Worm (Caenorhabditis elegans) whole organism, young adult: ENCODE data around the gene C06A1.7.
A peak's percentile ranks its signal among the peaks of the same experiment; 100 is the strongest.

Experiments used
- B0336.3 ChIP-seq: fragments of 200-800 bp; sonication (Bioruptor generic); IDR thresholded peaks from 2 replicates; pipeline ENCODE4 v1.3.6; 2022; ENCODE audit warnings: missing genetic modification characterization, missing compliant biosample characterization
- C06A6.2 ChIP-seq: fragments of 200-800 bp; sonication (Bioruptor generic); conservative IDR thresholded peaks from 2 replicates; pipeline ENCODE4 v1.3.6; 2022; ENCODE audit warnings: missing genetic modification characterization, missing compliant biosample characterization
- C17E4.6 ChIP-seq: fragments of 200-800 bp; sonication (Bioruptor generic); IDR thresholded peaks from 2 replicates; pipeline ENCODE4 v1.3.6; 2022; ENCODE audit warnings: missing genetic modification reagents, missing genetic modification characterization, missing compliant biosample characterization
- F22D6.2 ChIP-seq: sonication (generic microtip); optimal IDR thresholded peaks from 2 replicates; lab custom pipeline; 2016; ENCODE audit warnings: mild to moderate bottlenecking, missing genetic modification characterization, missing compliant biosample characterization
- F57C9.4 ChIP-seq: sonication (generic microtip); optimal IDR thresholded peaks from 2 replicates; lab custom pipeline; 2017; ENCODE audit warnings: mild to moderate bottlenecking, missing genetic modification characterization, missing compliant biosample characterization
- K11D2.4 ChIP-seq: fragments of 200-800 bp; sonication (Bioruptor generic); IDR thresholded peaks from 2 replicates; pipeline ENCODE4 v1.3.6; 2022; ENCODE audit warnings: missing genetic modification reagents, missing genetic modification characterization, missing compliant biosample characterization
- Y95B8A.8 ChIP-seq: fragments of 200-800 bp; sonication (Bioruptor generic); IDR thresholded peaks from 2 replicates; pipeline ENCODE4 v1.3.6; 2022; ENCODE audit warnings: missing genetic modification reagents, missing genetic modification characterization, missing compliant biosample characterization
- akir-1 ChIP-seq: fragments of 200-800 bp; sonication (Bioruptor generic); optimal IDR thresholded peaks from 2 replicates; lab custom pipeline; 2018; ENCODE audit warnings: mild to moderate bottlenecking, missing genetic modification characterization, moderate library complexity, missing compliant biosample characterization
- ama-1 ChIP-seq, 3 experiments: fragments of 150-350 bp in 1 of 3; sonication (generic microtip) in 2 of 3; optimal IDR thresholded peaks; 2 replicates each; lab custom pipeline; 2014 to 2018; ENCODE audit warnings: missing biosample characterization in 2 of 3, missing genetic modification characterization in 2 of 3, missing genetic modification reagents in 2 of 3
- aptf-3 ChIP-seq: fragments of 200-800 bp; sonication (Bioruptor generic); IDR thresholded peaks from 2 replicates; pipeline ENCODE4 v1.3.6; 2022; ENCODE audit warnings: missing genetic modification characterization, missing compliant biosample characterization
- atf-7 ChIP-seq: sonication (generic microtip); optimal IDR thresholded peaks from 2 replicates; lab custom pipeline; 2017; ENCODE audit warnings: mild to moderate bottlenecking, missing genetic modification characterization, missing compliant biosample characterization
- athp-1 ChIP-seq: sonication (generic microtip); optimal IDR thresholded peaks from 2 replicates; lab custom pipeline; 2017; ENCODE audit warnings: mild to moderate bottlenecking, missing genetic modification characterization, missing compliant biosample characterization
- attf-5 ChIP-seq: fragments of 200-800 bp; sonication (Bioruptor generic); optimal IDR thresholded peaks from 2 replicates; lab custom pipeline; 2018; ENCODE audit warnings: mild to moderate bottlenecking, missing genetic modification characterization, missing compliant biosample characterization
- bed-1 ChIP-seq: fragments of 200-800 bp; sonication (Bioruptor generic); IDR thresholded peaks from 2 replicates; pipeline ENCODE4 v1.3.6; 2022; ENCODE audit warnings: missing genetic modification reagents, missing genetic modification characterization, missing compliant biosample characterization
- bed-2 ChIP-seq: fragments of 200-800 bp; sonication (Bioruptor generic); IDR thresholded peaks from 2 replicates; pipeline ENCODE4 v1.3.6; 2022; ENCODE audit warnings: missing genetic modification reagents, missing genetic modification characterization, missing compliant biosample characterization
- cebp-2 ChIP-seq: fragments of 200-800 bp; sonication (Bioruptor generic); IDR thresholded peaks from 2 replicates; pipeline ENCODE4 v1.3.6; 2022; ENCODE audit warnings: missing genetic modification characterization, missing compliant biosample characterization
- ceh-40 ChIP-seq: fragments of 200-800 bp; sonication (Bioruptor generic); IDR thresholded peaks from 2 replicates; pipeline ENCODE4 v1.3.6; 2022; ENCODE audit warnings: missing genetic modification characterization, missing compliant biosample characterization
- dox-1 ChIP-seq: fragments of 200-800 bp; sonication (Bioruptor generic); IDR thresholded peaks from 2 replicates; pipeline ENCODE4 v1.3.6; 2022; ENCODE audit warnings: missing genetic modification reagents, missing genetic modification characterization, missing compliant biosample characterization
- dpff-1 ChIP-seq: sonication (generic microtip); optimal IDR thresholded peaks from 2 replicates; lab custom pipeline; 2017; ENCODE audit warnings: mild to moderate bottlenecking, missing genetic modification characterization, missing compliant biosample characterization
- egrh-3 ChIP-seq: fragments of 200-800 bp; sonication (Bioruptor generic); IDR thresholded peaks from 2 replicates; pipeline ENCODE4 v1.3.6; 2022; ENCODE audit warnings: missing genetic modification reagents, missing genetic modification characterization, missing compliant biosample characterization
- ekl-4 ChIP-seq: fragments of 200-800 bp; sonication (Bioruptor generic); IDR thresholded peaks from 2 replicates; pipeline ENCODE4 v1.3.6; 2022; ENCODE audit warnings: missing genetic modification reagents, missing genetic modification characterization, missing compliant biosample characterization
- fkh-3 ChIP-seq: sonication (generic microtip); optimal IDR thresholded peaks from 2 replicates; lab custom pipeline; 2016; ENCODE audit warnings: mild to moderate bottlenecking, missing genetic modification characterization, missing compliant biosample characterization
- gei-17 ChIP-seq: fragments of 200-800 bp; sonication (Bioruptor generic); optimal IDR thresholded peaks from 2 replicates; lab custom pipeline; 2018; ENCODE audit warnings: mild to moderate bottlenecking, missing genetic modification characterization, missing compliant biosample characterization
- hmg-20 ChIP-seq: fragments of 200-800 bp; sonication (Bioruptor generic); IDR thresholded peaks from 2 replicates; pipeline ENCODE4 v1.3.6; 2022; ENCODE audit warnings: missing genetic modification reagents, missing genetic modification characterization, missing compliant biosample characterization
- hsf-1 ChIP-seq: fragments of 200-800 bp; sonication (Bioruptor generic); IDR thresholded peaks from 2 replicates; pipeline ENCODE4 v1.3.6; 2022; ENCODE audit warnings: missing genetic modification reagents, missing genetic modification characterization, missing compliant biosample characterization
- let-526 ChIP-seq: fragments of 200-800 bp; sonication (Bioruptor generic); IDR thresholded peaks from 2 replicates; pipeline ENCODE4 v1.3.6; 2022; ENCODE audit warnings: missing genetic modification reagents, missing genetic modification characterization, missing compliant biosample characterization
- let-607 ChIP-seq, 2 experiments: fragments of 200-800 bp in 1 of 2; sonication (Bioruptor generic) in 1 of 2; sonication (generic microtip) in 1 of 2; optimal IDR thresholded peaks; 2 replicates each; lab custom pipeline; 2016 to 2018; ENCODE audit warnings: mild to moderate bottlenecking in 2 of 2, missing compliant biosample characterization in 2 of 2, missing genetic modification characterization in 2 of 2, moderate library complexity in 2 of 2, missing genotype in 1 of 2
- lin-26 ChIP-seq: fragments of 200-800 bp; sonication (Bioruptor generic); IDR thresholded peaks from 2 replicates; pipeline ENCODE4 v1.3.6; 2022; ENCODE audit warnings: missing genetic modification reagents, missing genetic modification characterization, missing compliant biosample characterization
- lin-40 ChIP-seq: sonication (generic microtip); optimal IDR thresholded peaks from 2 replicates; lab custom pipeline; 2016; ENCODE audit warnings: missing genetic modification characterization, mild to moderate bottlenecking, missing compliant biosample characterization, missing genotype, missing genetic modification reagents
- madf-3 ChIP-seq: fragments of 200-800 bp; sonication (Bioruptor generic); IDR thresholded peaks from 2 replicates; pipeline ENCODE4 v1.3.6; 2022; ENCODE audit warnings: missing genetic modification reagents, missing genetic modification characterization, missing compliant biosample characterization
- mxl-1 ChIP-seq: sonication (generic microtip); optimal IDR thresholded peaks from 2 replicates; lab custom pipeline; 2016; ENCODE audit warnings: missing genetic modification characterization, missing compliant biosample characterization
- nfyb-1 ChIP-seq: fragments of 200-800 bp; sonication (Bioruptor generic); IDR thresholded peaks from 2 replicates; pipeline ENCODE4 v1.3.6; 2022; ENCODE audit warnings: missing genetic modification reagents, missing genetic modification characterization, missing compliant biosample characterization
- nhr-120 ChIP-seq: fragments of 200-800 bp; sonication (Bioruptor generic); IDR thresholded peaks from 2 replicates; pipeline ENCODE4 v1.3.6; 2022; ENCODE audit warnings: missing genetic modification characterization, missing compliant biosample characterization
- pbrm-1 ChIP-seq: fragments of 200-800 bp; sonication (Bioruptor generic); IDR thresholded peaks from 2 replicates; pipeline ENCODE4 v1.3.6; 2022; ENCODE audit warnings: missing genetic modification reagents, missing genetic modification characterization, missing compliant biosample characterization
- pha-4 ChIP-seq: fragments of 150-350 bp; sonication (generic microtip); optimal IDR thresholded peaks from 2 replicates; lab custom pipeline; 2014; ENCODE audit warnings: missing biosample characterization, missing genetic modification reagents, missing genetic modification characterization
- rpc-1 ChIP-seq, 2 experiments: fragments of 150-350 bp in 1 of 2; sonication (generic microtip) in 1 of 2; optimal IDR thresholded peaks; 2 replicates each; lab custom pipeline; 2014 to 2018; ENCODE audit warnings: missing biosample characterization in 1 of 2, missing genetic modification characterization in 1 of 2, missing genetic modification reagents in 1 of 2, missing genotype in 1 of 2
- sdz-38 ChIP-seq: sonication (generic microtip); optimal IDR thresholded peaks from 2 replicates; lab custom pipeline; 2016; ENCODE audit warnings: missing genotype, missing genetic modification characterization, missing compliant biosample characterization
- snpc-3.4 ChIP-seq: sonication (generic microtip); optimal IDR thresholded peaks from 2 replicates; lab custom pipeline; 2017; ENCODE audit warnings: missing genetic modification characterization, mild to moderate bottlenecking, missing compliant biosample characterization, antibody characterized with exemption, moderate library complexity, missing genotype, missing genetic modification reagents
- somi-1 ChIP-seq: fragments of 200-800 bp; sonication (Bioruptor generic); optimal IDR thresholded peaks from 2 replicates; lab custom pipeline; 2018; ENCODE audit warnings: mild to moderate bottlenecking, missing genetic modification characterization, missing compliant biosample characterization
- zfh-2 ChIP-seq: fragments of 200-800 bp; sonication (Bioruptor generic); conservative IDR thresholded peaks from 2 replicates; pipeline ENCODE4 v1.3.6; 2022; ENCODE audit warnings: missing genetic modification reagents, missing genetic modification characterization, missing compliant biosample characterization
- zim-3 ChIP-seq: sonication (generic microtip); optimal IDR thresholded peaks from 2 replicates; lab custom pipeline; 2017; ENCODE audit warnings: mild to moderate bottlenecking, missing genetic modification characterization, moderate library complexity, missing compliant biosample characterization
- ztf-28 ChIP-seq: fragments of 200-800 bp; sonication (Bioruptor generic); IDR thresholded peaks from 2 replicates; pipeline ENCODE4 v1.3.6; 2022; ENCODE audit warnings: missing genetic modification reagents, missing genetic modification characterization, missing compliant biosample characterization

C06A1.7 gene

ce11 chrII:10545924-10546783 is 18.5 kb upstream of the C06A1.7 start (continued):
- TF ChIP-seq ekl-4 (peak; percentile 27; the same call in 1 of the 2 replicates), fkh-3 (peak; percentile 55), lin-26 (GFP tag; lab: Robert Waterston, UW) (peak; percentile 82), aptf-3 (GFP tag; lab: Robert Waterston, UW) (peak; percentile 6; the same call in 1 of the 2 replicates), madf-3 (GFP tag; lab: Robert Waterston, UW) (peak; percentile 70), gei-17 (GFP tag; lab: Kevin White, UChicago) (no peak), cebp-2 (GFP tag; lab: Robert Waterston, UW) (0 out of 2 replicates have a peak, but pooled peaks have one; percentile 24), rpc-1 (optimal IDR thresholded peaks at IDR 0.05; lab: Kevin White, UChicago) (peak; percentile 12), rpc-1 (tag; optimal IDR thresholded peaks at IDR 0.05; lab: Kevin White, UChicago) (no peak)

- TF ChIP-seq pha-4 (peak; percentile 30), Y95B8A.8 (GFP tag; lab: Robert Waterston, UW) (0 out of 2 replicates have a peak, but pooled peaks have one; percentile 10), nfyb-1 (GFP tag; lab: Robert Waterston, UW) (0 out of 2 replicates have a peak, but pooled peaks have one; percentile 7), nhr-120 (GFP tag; lab: Robert Waterston, UW) (no peak), hsf-1 (GFP tag; lab: Robert Waterston, UW) (no peak)
- TF ChIP-seq, all 124 proteins: peak for 3
Measured at ce11 chrII:10546784-10547087, 18.0 kb upstream of the C06A1.7 start.

- TF ChIP-seq F57C9.4 = peak; percentile 22
- peak; percentile 59 for TF ChIP-seq dpff-1
- peak; percentile 77 for TF ChIP-seq atf-7
- TF ChIP-seq C17E4.6 (GFP tag; lab: Robert Waterston, UW) = peak; percentile 6; the same call in 1 of the 2 replicates
- peak; percentile 77; the same call in 1 of the 2 replicates for TF ChIP-seq Y95B8A.8 (GFP tag; lab: Robert Waterston, UW)
- peak; percentile 42; the same call in 1 of the 2 replicates for TF ChIP-seq pbrm-1 (GFP tag; lab: Robert Waterston, UW)
- TF ChIP-seq ztf-28 (GFP tag; lab: Robert Waterston, UW) = peak; percentile 66; the same call in 1 of the 2 replicates
- TF ChIP-seq zfh-2 = peak; percentile 95
- TF ChIP-seq K11D2.4 (GFP tag; lab: Robert Waterston, UW) = peak; percentile 63; the same call in 1 of the 2 replicates
- TF ChIP-seq let-607 (tag; optimal IDR thresholded peaks at IDR 0.05; lab: Kevin White, UChicago) = peak in 1 of 2 experiments; percentile 0
- no peak for TF ChIP-seq snpc-3.4 (tag; lab: Kevin White, UChicago)
- TF ChIP-seq C06A6.2 (GFP tag; lab: Robert Waterston, UW) = peak; percentile 64
- TF ChIP-seq nhr-120 (GFP tag; lab: Robert Waterston, UW) = 0 out of 2 replicates have a peak, but pooled peaks have one; percentile 23
- TF ChIP-seq sdz-38 (tag; lab: Kevin White, UChicago) = no peak
- no peak for TF ChIP-seq mxl-1 (tag; lab: Kevin White, UChicago)
- no peak for TF ChIP-seq bed-2 (GFP tag; lab: Robert Waterston, UW)
- TF ChIP-seq athp-1 (tag; lab: Kevin White, UChicago) = peak; percentile 17
- TF ChIP-seq bed-1 (GFP tag; lab: Robert Waterston, UW) = 0 out of 2 replicates have a peak, but pooled peaks have one; percentile 11
- no peak for TF ChIP-seq lin-40
- TF ChIP-seq ama-1 (optimal IDR thresholded peaks at IDR 0.05; lab: Kevin White, UChicago) = peak; percentile 62
- TF ChIP-seq ama-1 (GFP tag; optimal IDR thresholded peaks at IDR 0.05; lab: Kevin White, UChicago) = no peak
- TF ChIP-seq B0336.3 (GFP tag; lab: Robert Waterston, UW) = peak; percentile 66; the same call in 1 of the 2 replicates
- peak; percentile 50 for TF ChIP-seq somi-1 (GFP tag; lab: Kevin White, UChicago)
- TF ChIP-seq F22D6.2 (tag; lab: Kevin White, UChicago) = no peak
- TF ChIP-seq ceh-40 (GFP tag; lab: Robert Waterston, UW) = no peak
- 0 out of 2 replicates have a peak, but pooled peaks have one; percentile 82 for TF ChIP-seq cebp-2 (GFP tag; lab: Robert Waterston, UW)
- TF ChIP-seq let-526 (GFP tag; lab: Robert Waterston, UW) = 0 out of 2 replicates have a peak, but pooled peaks have one; percentile 52
- peak; percentile 62 for TF ChIP-seq fkh-3
- TF ChIP-seq akir-1 = no peak
- TF ChIP-seq zim-3 (tag; lab: Kevin White, UChicago) = peak; percentile 40
- TF ChIP-seq dox-1 (GFP tag; lab: Robert Waterston, UW) = peak; percentile 49
- TF ChIP-seq attf-5 (GFP tag; lab: Kevin White, UChicago) = peak; percentile 30
- peak; percentile 71 for TF ChIP-seq egrh-3 (GFP tag; lab: Robert Waterston, UW)
- no peak for TF ChIP-seq hmg-20 (GFP tag; lab: Robert Waterston, UW)
Measured at ce11 chrII:10547311-10547710, 17.4 kb upstream of the C06A1.7 start.
